Worm (Caenorhabditis elegans): ENCODE results near the gene spig-5.
"Not testable (repeated sequence)": the region's sequence is repeated elsewhere in the genome, so short reads cannot be mapped to it uniquely, and the experiment has no call there.

The spig-5 gene

DNA sequence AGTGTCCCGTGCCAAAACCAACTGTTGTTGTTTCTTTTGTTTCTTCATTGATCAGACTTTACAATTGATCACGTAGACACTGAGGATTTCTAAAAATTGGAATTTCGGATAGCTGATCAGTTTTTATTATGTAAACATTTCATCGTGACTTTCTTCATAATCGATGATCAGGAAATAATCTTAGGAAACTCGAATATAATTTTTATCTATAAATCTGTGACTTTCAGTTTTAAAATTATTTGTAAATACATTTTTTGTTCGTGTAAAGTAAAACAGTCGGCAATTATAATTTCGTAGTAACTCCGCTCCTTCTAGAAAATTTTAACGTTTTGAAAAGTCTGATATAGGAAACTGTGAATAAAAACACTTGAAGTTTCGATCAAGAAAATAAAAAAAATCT, 37.5 kb upstream of the spig-5 start, which contains the start of gene F40G12.5:
Gene F40G12.5 (minus strand): TSS at position 101 of the 400 bp plus-strand sequence.
- no peak for TF ChIP-seq hlh-8 (tag; optimal IDR thresholded peaks at IDR 0.05)
- no peak for TF ChIP-seq lin-11 (tag; optimal IDR thresholded peaks at IDR 0.05)
- TF ChIP-seq F13H6.1 (tag; optimal IDR thresholded peaks at IDR 0.05): no peak
- TF ChIP-seq ceh-22 (tag; optimal IDR thresholded peaks at IDR 0.05): no peak
- TF ChIP-seq pha-4 (tag; optimal IDR thresholded peaks at IDR 0.05): no peak
- TF ChIP-seq pros-1 (tag; optimal IDR thresholded peaks at IDR 0.05): no peak
- no peak for TF ChIP-seq dve-1 (tag; optimal IDR thresholded peaks at IDR 0.05)
- TF ChIP-seq unc-42 (tag; optimal IDR thresholded peaks at IDR 0.05): no peak
- no peak for TF ChIP-seq ceh-14 (tag; optimal IDR thresholded peaks at IDR 0.05)
- TF ChIP-seq ceh-34 (tag; optimal IDR thresholded peaks at IDR 0.05): no peak
- TF ChIP-seq unc-86 (tag; optimal IDR thresholded peaks at IDR 0.05): no peak
- TF ChIP-seq dmd-4 (tag; optimal IDR thresholded peaks at IDR 0.05; ENCODE audit: borderline replicate concordance): no peak
- no peak for TF ChIP-seq tbx-2 (tag; optimal IDR thresholded peaks at IDR 0.05)
- TF ChIP-seq elt-4 (tag; optimal IDR thresholded peaks at IDR 0.05): no peak
- TF ChIP-seq odd-2 (tag; optimal IDR thresholded peaks at IDR 0.05): no peak

DNA sequence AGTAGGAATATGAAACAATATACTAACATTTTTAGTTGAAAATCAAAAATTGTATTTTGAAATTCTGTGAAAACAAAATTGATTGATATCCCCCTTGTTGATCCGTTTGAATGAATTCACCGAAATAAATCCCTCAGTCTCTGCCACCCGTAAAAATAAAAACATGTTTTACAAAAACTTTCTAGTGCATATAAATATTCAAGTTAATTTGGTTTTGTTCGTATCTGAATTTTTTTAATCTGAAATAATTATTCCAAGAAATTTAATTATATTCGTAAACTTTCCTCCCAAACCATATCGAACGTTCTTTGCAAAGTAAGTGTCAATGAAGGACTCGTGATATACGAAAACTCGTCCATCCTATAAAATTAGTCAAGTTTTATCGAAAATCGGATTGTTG, 35.2 kb upstream of the spig-5 start, which contains the start of gene F40G12.6:
Gene F40G12.6 (minus strand): TSS at position 101 of the 400 bp plus-strand sequence.
- TF ChIP-seq ceh-31 (tag; optimal IDR thresholded peaks at IDR 0.05) (no peak), K02D7.2 (tag; optimal IDR thresholded peaks at IDR 0.05) (no peak), fkh-10 (GFP tag; optimal IDR thresholded peaks at IDR 0.05) (no peak), odd-2 (tag; optimal IDR thresholded peaks at IDR 0.05) (no peak), nhr-11 (tag; optimal IDR thresholded peaks at IDR 0.05) (no peak), nhr-232 (tag; optimal IDR thresholded peaks at IDR 0.05) (no peak), ceh-6 (GFP tag; optimal IDR thresholded peaks at IDR 0.05) (no peak), hlh-8 (tag; optimal IDR thresholded peaks at IDR 0.05) (no peak), madf-2 (tag; optimal IDR thresholded peaks at IDR 0.05) (no peak), ets-4 (tag; optimal IDR thresholded peaks at IDR 0.05) (no peak), dmd-4 (tag; optimal IDR thresholded peaks at IDR 0.05; ENCODE audit: borderline replicate concordance) (no peak), pha-2 (tag; optimal IDR thresholded peaks at IDR 0.05) (no peak), ceh-48 (tag; optimal IDR thresholded peaks at IDR 0.05) (no peak), hlh-15 (tag; optimal IDR thresholded peaks at IDR 0.05) (no peak), dve-1 (tag; optimal IDR thresholded peaks at IDR 0.05) (no peak), unc-55 (GFP tag; optimal IDR thresholded peaks at IDR 0.05) (no peak), tbx-7 (tag; optimal IDR thresholded peaks at IDR 0.05) (no peak), fax-1 (tag; optimal IDR thresholded peaks at IDR 0.05) (no peak), unc-42 (tag; optimal IDR thresholded peaks at IDR 0.05) (no peak), zip-5 (tag; optimal IDR thresholded peaks at IDR 0.05) (no peak)

DNA sequence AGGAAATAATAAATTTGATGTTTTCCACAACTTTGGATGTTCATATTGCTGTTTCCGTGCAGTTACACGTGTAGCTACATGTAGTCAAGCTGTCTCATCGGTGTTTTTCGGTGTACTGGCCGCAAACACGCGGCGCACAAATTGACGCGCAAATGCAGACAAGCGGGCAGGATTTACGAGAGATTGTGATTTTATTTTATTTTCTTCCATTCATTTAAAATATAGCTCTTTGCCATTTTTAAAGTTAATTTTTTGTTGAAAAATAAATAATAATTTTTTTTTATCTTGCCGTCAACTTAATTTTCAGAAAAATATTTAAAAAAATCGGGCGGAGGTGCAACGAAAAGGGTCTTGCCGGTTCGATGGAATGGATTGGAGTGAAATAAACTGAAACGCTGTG, 34.0 kb upstream of the spig-5 start, which contains the start of gene F40G12.7:
Gene F40G12.7 (plus strand): TSS at position 301 of the 400 bp plus-strand sequence.
- not testable (repeated sequence) for TF ChIP-seq unc-55, T23F11.4, fkh-10 (GFP tag; optimal IDR thresholded peaks at IDR 0.05)

DNA sequence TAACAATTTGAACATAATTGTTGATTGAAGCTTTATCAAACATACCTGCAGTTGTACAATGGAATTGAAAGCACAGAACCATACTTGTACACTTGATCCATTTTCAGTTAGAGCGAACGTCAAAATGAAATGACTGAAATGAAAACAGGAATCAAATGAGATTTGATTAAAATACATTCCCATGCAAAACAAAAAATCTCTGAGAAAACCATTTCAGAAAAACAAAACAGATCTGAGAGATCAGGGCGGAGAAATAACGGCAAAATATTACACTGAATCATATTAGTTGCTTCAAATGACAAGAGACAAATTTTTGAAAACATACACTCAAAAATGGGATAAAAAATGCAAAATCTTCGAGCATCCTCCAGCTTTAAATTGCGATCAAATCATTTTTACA, 28.5 kb upstream of the spig-5 start, which contains the start of gene srt-33:
Gene srt-33 (minus strand): TSS at position 101 of the 400 bp plus-strand sequence.
- TF ChIP-seq unc-42 (tag; optimal IDR thresholded peaks at IDR 0.05): no peak
- no peak for TF ChIP-seq pat-9 (tag; optimal IDR thresholded peaks at IDR 0.05)
- no peak for TF ChIP-seq fkh-6 (tag; optimal IDR thresholded peaks at IDR 0.05)
- no peak for TF ChIP-seq tbx-2 (tag; optimal IDR thresholded peaks at IDR 0.05)
- no peak for TF ChIP-seq ztf-16 (tag; optimal IDR thresholded peaks at IDR 0.05)
- TF ChIP-seq ceh-19 (GFP tag; optimal IDR thresholded peaks at IDR 0.05): no peak

DNA sequence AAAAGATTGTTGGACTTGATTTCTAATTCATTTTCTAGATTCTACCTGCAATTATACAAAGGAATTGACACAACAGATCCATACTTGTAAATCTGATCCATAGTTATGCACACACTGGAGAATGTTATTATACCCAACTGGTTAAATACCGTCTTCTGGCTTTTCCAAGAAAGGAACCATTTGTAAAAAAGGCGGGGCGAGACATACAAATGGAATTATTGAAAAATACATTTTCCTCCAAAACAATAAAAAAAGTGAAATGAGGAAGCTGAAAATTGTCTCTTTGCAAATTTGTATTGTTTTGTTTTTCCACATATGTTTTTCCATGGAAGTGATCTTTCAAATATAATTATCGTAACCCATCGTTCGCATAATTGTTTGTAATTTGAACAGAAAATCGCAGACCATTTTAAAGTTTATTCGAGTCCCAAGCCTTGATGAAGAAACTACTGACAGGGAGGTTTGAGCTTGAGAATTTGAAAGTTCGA, 26.0 kb upstream of the spig-5 start, which contains the start of the genes srt-74 and F40G12.9:
Gene srt-74 (minus strand): TSS at position 101 of the 488 bp plus-strand sequence.
Gene F40G12.9 (plus strand): TSS at position 438 of the 488 bp plus-strand sequence.
- TF ChIP-seq lim-6 (tag; optimal IDR thresholded peaks at IDR 0.05) (no peak), F13H6.1 (tag; optimal IDR thresholded peaks at IDR 0.05) (no peak), unc-42 (tag; optimal IDR thresholded peaks at IDR 0.05) (no peak), tbx-7 (tag; optimal IDR thresholded peaks at IDR 0.05) (no peak), C38D4.7 (GFP tag; optimal IDR thresholded peaks at IDR 0.05) (no peak), nfya-1 (tag; optimal IDR thresholded peaks at IDR 0.05) (no peak), pha-4 (tag; optimal IDR thresholded peaks at IDR 0.05) (no peak), pag-3 (tag; optimal IDR thresholded peaks at IDR 0.05; ENCODE audit: borderline replicate concordance) (no peak), ceh-30 (tag; optimal IDR thresholded peaks at IDR 0.05) (no peak), tbx-2 (tag; optimal IDR thresholded peaks at IDR 0.05) (no peak), elt-4 (tag; optimal IDR thresholded peaks at IDR 0.05) (no peak)
